Fruit fly (Drosophila melanogaster) S2 (cell line): ENCODE results near the gene snf.

Experiments
- CG8478 ChIP-seq: fragments of >200 bp; optimal IDR thresholded peaks from 2 replicates; lab custom pipeline; 2018
- CTCF ChIP-seq, 2 experiments: fragments of >200 bp; optimal IDR thresholded peaks; 2 replicates each; lab custom pipeline; 2018

- TF ChIP-seq CG8478 (lab: Kevin White, UChicago) (no peak), CTCF (optimal IDR thresholded peaks at IDR 0.05; lab: Kevin White, UChicago) (no peak)
Measured at dm6 chrX:5295766-5296165, 13.3 kb upstream of the snf start, which contains the start of gene CG42749.
